Fruit fly (Drosophila melanogaster): ENCODE data around the gene CG45122.

CG45122 gene

DNA sequence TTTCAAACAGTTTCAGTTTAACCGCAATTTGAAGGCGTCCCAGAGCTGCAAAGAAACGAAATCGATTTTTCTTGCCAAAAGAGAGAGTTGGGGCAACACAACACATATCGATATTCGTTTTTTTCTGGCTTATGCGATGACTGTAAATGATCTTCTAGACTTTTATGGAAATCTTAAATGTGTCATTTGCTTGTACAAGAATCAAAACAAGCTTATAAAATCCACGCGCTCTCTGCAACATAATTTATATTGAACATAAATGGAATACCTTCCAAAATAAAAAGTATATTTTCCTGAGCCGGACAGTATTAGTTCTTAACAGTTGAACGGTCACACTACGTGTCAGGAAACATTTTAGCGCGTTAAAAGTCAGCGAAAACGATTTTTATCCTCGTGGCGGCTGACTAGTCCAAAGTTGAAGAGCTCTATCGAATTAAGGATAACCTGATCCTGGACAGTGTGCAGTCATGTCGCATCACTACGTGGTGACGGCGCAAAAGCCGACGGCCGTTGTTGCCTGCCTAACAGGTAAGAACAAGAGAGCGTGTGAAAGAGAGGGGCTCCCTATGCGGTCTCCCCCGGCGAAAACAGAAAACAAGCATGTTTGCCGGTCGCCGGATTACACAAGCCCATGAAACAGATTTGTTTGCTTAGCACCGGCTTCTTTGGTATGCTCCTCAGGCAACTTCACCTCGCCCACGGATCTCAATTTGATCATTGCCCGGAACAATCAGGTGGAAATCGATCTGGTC is 8.2 kb downstream of the CG45122 start, which contains the start of gene pic:
TSS of gene pic (plus strand) at position 304 of the 752 bp plus-strand sequence.
- TF ChIP-seq noc (tag; optimal IDR thresholded peaks at IDR 0.05): no peak

DNA sequence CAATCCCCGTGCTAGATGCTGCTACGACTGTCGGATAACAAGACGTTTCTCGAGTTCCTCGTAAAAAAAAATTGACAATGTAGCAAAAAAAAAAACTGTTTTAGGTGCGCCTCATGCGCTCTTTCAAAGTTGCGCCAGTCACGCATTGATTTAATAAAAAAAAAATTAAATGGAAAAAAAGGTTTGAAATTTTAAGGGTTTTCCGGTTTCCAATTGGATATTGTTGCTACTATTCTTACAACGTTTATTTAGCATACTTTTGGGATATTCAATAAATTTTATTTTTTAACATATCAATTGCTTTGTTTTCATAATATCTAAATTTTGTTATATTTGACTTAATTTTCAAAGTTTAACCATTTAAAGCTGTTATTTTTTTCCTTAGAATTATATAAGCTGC is 12.6 kb downstream of the CG45122 start:
- no peak for TF ChIP-seq noc (tag; optimal IDR thresholded peaks at IDR 0.05)

DNA sequence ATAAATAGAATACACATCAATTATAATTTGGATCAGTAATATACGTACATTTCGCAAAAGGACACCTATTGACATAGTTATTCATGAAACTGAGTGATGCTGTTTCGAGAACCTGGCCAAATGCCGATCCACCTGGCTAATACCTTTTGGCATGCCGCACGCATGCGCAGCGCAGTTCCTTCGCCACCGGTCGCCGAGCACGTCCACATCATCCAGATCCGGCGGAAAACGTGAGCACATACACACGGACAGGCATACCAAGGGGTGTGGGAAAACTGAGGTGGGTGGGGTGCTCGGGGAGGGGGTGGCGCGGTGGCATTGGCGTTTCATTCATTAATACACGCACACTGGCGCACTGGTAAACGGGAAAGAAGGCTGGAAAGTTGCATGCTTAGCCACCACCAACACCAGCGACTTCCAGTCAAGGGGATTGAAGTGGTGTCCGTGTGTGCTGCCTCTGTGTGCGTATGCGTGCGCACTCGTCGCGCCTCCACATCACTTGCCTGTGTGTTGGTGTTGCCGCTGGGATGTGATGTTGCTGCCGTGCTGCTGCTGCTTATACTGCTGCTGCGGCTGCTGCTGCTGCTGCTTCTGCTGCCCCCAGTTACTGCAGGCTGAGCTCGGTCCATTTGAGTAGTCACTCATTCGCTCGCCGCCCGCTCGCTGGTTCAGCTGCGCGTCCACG is 13.3 kb downstream of the CG45122 start, which contains the start of gene sim:
TSS of gene sim (plus strand) at position 635 of the 685 bp plus-strand sequence.
- no peak for TF ChIP-seq noc (tag; optimal IDR thresholded peaks at IDR 0.05)

DNA sequence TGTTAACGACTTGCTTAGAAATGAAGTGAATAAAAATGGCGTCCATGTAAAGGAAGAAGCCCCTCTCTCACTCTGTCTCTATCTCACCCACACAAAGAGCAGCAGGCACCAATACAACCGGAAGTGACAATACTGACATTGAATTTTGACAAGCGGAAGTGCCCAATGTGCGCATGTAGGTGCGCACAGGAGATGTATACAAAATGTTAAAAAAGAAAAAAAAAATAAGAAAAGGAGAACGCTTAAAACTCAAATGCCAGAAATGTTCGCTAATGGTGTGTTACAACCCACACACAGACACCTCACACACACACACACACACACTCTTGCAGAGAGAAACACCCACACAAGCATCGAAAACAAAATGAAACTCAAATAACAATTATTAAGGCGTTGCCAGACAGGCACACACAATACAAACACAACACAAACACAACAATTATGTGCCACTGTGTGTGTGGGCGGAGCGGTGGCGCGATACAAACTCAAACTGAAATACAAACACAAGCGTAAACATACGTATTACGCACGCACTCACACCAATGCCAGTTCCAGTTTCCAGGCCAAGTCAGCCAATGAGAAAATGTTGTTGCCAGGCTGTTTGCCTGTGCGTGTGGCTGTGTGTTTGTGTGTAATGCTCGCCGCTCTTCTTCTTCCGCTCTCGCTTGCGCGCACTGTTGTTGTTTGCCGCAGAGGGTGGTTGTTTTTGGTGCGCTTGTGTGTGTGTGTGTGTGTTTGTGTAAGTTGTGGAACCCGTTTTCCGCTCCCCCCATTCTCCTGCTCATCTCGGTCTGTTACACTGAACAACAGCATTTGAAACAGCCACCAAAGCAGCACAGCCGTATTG is 20.0 kb downstream of the CG45122 start:
- no peak for TF ChIP-seq noc (tag; optimal IDR thresholded peaks at IDR 0.05)

DNA sequence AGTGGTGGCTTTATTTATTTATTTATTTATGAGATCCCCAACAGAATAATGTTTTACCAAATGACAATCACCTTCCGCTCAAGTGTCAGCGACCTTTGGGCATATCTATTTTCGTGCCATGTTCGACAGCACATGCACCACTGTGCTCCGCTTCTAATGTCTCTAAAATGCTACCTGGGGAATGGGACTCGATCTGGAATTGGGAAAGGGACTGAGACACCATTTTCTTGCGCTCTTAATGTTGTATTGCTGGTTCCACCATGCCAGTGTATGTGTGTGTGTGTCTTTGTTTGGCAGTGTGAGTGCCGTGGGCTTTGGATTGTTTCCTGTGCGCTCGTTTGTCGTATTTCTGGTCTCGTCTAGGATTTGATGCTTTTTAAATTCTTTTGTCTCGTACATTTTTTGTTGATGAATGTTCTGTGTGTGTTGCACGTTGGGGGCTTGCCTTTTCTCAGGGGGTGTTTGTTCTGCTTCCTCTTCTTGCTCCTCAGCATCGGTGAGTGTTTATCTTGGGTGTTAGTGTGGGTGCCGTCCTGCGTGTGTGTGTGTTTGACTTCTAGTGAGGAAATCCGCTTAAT is 21.3 kb downstream of the CG45122 start:
- no peak for TF ChIP-seq noc (tag; optimal IDR thresholded peaks at IDR 0.05)

DNA sequence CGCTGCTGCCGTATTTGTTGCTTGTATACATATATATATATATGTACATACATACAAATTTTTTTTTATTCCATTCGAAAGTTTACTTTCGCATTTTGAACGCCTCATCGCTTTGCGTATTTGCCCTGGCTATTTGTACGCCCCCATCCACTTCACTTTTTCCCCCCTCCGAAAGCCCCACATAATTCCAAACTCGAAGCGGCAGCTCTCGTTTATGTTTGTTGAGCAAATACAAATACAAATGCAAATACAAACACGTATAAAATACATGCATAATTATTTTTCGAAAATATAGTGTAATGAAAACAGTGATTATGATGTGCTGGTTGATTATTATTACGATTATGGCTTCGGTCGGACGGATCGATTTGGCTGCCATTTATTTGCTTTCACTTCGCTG is 24.1 kb downstream of the CG45122 start:
- peak; percentile 69 for TF ChIP-seq noc (tag; optimal IDR thresholded peaks at IDR 0.05)

DNA sequence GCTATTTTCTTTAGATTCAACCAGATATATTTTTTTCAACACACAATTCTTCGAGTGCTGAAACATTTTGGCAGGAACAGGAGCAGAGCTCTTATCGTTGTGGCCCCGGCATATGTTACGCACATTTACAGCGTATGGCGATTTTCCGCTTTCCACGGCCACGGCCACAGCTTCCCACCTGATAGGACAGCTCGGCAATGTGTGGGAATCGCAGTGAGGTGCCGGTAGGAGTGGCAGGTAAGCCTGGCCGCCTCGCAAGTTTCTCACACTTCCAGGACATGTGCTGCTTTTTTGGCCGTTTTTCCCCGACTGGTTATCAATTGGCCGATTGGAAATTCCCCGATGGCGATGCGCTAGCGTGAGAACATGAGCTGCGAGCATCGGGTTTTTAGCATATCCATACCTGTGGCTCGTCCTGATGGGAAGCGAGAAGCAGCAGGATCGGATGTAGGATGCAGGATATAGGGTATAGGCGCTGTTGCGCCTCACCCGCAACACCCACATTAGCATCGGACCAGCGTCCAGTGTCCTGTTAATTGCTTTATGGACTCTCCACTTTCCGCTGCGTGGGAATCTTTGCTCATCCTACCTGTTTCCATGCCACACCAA is 26.2 kb downstream of the CG45122 start:
- no peak for TF ChIP-seq noc (tag; optimal IDR thresholded peaks at IDR 0.05)

DNA sequence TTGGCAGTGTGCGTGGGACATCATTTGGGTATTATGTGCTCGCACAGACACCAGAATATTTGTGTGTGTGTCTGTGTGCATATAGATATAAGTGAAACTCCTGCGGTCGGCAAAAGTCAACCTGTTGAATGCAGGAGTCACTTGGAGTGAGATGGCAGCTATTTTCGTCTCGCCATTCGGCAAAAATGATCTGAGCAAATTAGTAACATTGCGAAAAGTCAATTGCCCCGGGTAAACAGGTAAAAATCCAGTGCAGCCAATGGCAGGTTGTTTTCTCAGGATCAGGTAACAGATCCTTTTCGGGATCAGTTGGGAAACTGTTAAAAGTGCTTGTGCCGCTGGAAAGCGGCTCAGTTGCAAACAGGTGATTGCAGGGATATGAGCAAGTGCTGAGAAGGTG is 28.1 kb downstream of the CG45122 start:
- no peak for TF ChIP-seq noc (tag; optimal IDR thresholded peaks at IDR 0.05)

DNA sequence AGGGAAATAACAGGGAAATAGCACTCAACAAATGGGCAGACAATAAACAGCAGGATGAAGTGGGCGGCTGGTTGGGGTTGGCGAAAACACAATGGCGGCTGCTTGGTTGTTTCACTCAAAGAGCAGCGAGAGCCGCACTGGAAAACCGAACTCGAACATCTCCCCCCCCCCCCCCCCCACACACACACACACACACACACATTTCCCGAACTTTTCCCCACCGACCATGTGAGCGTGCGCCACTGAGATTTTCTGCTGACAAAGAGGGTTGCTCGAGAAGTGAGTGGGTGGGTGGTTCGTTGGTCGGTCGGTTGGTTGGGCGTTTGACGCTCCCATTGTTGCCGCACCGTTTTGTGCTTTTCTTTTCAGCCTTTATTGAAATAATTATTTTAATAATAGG is 29.2 kb downstream of the CG45122 start:
- TF ChIP-seq noc (tag; optimal IDR thresholded peaks at IDR 0.05): no peak

DNA sequence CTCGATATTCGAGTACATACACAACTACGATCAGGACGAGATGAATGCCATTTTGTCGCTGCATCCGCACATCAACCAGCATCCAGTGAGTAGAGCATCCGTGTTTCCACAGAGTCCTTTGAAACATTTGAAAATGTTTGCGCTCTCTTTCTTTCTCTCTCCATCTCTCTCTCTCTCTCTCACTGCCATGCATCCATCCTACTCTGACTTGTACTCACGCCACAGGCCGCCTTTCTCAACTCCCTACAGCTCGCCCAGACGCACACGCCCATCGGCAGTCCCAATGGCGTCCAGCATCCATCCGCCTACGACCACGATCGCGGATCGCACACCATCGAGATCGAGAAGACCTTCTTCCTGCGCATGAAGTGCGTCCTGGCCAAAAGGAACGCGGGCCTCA is 30.6 kb downstream of the CG45122 start:
- no peak for TF ChIP-seq noc (tag; optimal IDR thresholded peaks at IDR 0.05)

DNA sequence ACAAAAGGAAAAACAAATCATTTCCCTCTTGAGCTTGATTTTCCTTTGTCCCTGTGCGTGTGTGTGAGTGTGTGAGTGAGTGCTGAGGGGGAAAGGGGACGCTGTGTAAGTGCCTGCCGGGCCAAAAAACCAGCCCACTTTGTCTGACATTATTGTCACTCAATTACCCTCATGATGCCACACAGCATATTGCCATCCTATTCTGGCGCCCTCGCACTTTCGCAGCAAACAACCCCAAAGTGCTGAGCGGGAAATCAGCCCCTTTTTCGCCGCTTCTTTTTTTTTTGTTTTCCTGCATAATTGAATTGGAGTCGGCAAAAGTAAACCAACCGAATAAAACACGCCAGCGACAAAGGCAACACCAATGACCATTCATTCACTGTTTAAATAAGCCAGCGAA is 31.8 kb downstream of the CG45122 start:
- no peak for TF ChIP-seq noc (tag; optimal IDR thresholded peaks at IDR 0.05)

DNA sequence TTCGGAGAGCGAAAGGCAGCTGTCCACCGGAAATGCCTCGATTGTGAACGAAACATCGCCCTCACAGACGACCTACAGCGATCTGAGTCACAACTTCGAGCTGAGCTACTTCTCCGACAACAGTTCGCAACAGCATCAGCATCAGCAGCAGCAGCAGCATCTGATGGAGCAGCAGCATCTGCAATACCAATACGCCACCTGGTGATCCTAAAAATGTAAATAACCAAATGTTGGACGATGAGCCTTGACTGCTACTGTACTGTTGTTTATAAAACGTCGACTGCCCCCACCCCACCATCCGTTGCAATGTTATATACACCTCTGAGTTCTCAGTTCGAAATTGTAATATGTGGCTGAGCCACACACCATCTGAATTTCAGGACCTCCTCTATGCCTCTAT is 33.3 kb downstream of the CG45122 start:
- TF ChIP-seq noc (tag; optimal IDR thresholded peaks at IDR 0.05): no peak

DNA sequence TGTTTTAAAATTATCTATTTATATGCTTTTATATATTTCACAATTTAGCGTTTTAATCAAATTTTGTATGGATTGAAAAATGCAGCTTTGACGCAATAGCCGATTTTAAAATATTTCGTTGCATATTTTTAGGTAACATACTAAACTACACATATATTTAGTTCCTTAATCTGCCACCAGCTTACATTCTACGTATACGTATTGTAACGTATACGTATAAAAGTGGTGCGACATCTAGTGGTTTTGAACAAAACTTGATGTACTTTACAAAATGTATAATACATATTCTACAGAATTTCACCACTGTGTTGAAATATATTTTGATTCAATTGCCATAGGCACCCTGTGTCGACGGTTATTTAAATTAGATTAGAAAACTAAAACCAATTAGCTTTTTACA is 34.3 kb downstream of the CG45122 start:
- no peak for TF ChIP-seq noc (tag; optimal IDR thresholded peaks at IDR 0.05)

DNA sequence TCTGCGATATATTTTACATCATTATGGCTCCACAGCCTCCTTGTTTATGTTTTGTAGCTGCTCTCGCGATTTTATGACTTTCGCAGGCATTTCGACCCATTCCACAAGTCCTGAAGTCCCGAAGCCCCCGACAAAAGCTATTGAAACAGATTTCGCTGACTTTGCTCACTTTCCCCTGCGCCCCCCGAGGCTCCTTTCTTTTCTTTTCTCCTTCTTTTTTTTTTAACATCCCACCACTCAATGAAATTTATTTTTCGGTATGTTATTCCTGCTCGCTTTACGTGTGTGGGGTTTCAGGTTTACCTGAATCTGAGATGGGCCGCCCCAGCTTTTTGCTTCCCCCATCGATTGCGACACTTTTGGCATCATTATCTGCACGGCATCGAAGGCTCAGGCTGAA is 38.4 kb downstream of the CG45122 start:
- TF ChIP-seq noc (tag; optimal IDR thresholded peaks at IDR 0.05): no peak

DNA sequence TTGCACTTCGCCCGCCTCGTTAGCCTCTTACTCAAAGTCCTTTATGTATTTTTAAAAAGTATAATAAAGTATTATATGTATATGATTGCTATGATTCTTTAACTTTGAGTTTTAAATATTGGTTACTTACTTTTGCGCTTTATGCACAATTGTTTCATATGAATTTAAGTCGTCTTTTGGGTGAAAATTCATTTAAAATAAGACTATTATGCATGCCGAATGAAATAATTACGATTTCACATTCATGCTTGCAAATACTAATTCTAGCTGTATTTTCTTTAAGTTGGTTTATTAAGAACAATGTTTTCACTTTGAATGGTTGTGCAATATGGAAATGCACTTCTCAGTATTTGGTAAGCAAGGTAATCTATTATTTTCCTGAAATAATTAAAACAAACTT is 42.0 kb downstream of the CG45122 start, which contains the start of gene CG43063:
TSS of gene CG43063 (plus strand) at position 301 of the 400 bp plus-strand sequence.
- no peak for TF ChIP-seq noc (tag; optimal IDR thresholded peaks at IDR 0.05)
